Worm (Caenorhabditis elegans): ENCODE measurements around the gene C52B9.19.

DNA sequence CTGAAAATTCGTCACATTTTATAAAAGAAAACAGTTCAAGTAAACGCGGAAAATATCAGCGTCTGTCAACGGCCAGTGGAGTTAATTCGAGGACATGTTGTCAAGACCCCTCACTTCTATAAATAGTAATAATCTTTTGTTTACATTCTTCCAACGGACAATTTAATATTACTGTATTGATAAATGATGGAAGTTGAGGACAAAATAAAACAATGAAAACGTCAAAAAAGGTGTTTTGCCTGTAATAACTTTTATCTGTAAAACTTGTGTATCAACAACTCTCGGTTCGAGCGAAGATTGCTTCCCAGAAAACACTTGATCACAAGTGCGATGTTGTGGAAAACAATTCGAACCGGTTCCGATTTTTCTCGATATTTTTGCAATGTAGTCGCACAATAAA, 33.9 kb upstream of the C52B9.19 start:
- TF ChIP-seq unc-39 (tag; optimal IDR thresholded peaks at IDR 0.05) (no peak), pha-4 (tag; optimal IDR thresholded peaks at IDR 0.05) (no peak), ztf-11 (tag; optimal IDR thresholded peaks at IDR 0.05) (no peak), lin-32 (GFP tag; optimal IDR thresholded peaks at IDR 0.05) (no peak), tbx-8 (GFP tag; optimal IDR thresholded peaks at IDR 0.05) (no peak), elt-1 (tag; optimal IDR thresholded peaks at IDR 0.05; ENCODE audit: borderline replicate concordance, insufficient read depth) (no peak), lsy-2 (tag; optimal IDR thresholded peaks at IDR 0.05) (no peak), elt-3 (tag; optimal IDR thresholded peaks at IDR 0.05) (no peak), nhr-76 (tag; optimal IDR thresholded peaks at IDR 0.05) (no peak), snpc-4 (tag; optimal IDR thresholded peaks at IDR 0.05) (no peak), mab-5 (tag; optimal IDR thresholded peaks at IDR 0.05) (no peak), drap-1 (GFP tag; optimal IDR thresholded peaks at IDR 0.05) (no peak)

All from whole organism, mixed stage, embryonic.